Fruit fly (Drosophila melanogaster) whole organism, embryonic: ENCODE measurements around the gene CG10035.

Experiments
- Adf1 ChIP-seq: fragments of 200-800 bp; sonication (Bioruptor generic); IDR thresholded peaks from 2 replicates; pipeline ENCODE4 v1.3.6; 2022; ENCODE audit warnings: missing biosample characterization, missing genetic modification characterization
- Antp ChIP-seq: fragments of 200-800 bp; sonication (Bioruptor generic); optimal IDR thresholded peaks from 3 replicates; lab custom pipeline; 2016; ENCODE audit warnings: missing biosample characterization, missing genetic modification characterization
- BtbVII ChIP-seq: fragments of 200-800 bp; sonication (Bioruptor generic); optimal IDR thresholded peaks from 3 replicates; lab custom pipeline; 2017; ENCODE audit warnings: missing biosample characterization, mild to moderate bottlenecking, missing genetic modification characterization
- CG10431 ChIP-seq: fragments of 200-800 bp; sonication (Bioruptor generic); optimal IDR thresholded peaks from 3 replicates; lab custom pipeline; 2018; ENCODE audit warnings: missing biosample characterization, mild to moderate bottlenecking, missing genetic modification characterization
- CG10959 ChIP-seq: fragments of 200-800 bp; sonication (Bioruptor generic); IDR thresholded peaks from 2 replicates; pipeline ENCODE4 v1.3.6; 2022; ENCODE audit warnings: missing biosample characterization, missing genetic modification characterization
- CG11723 ChIP-seq: fragments of 200-800 bp; sonication (Bioruptor generic); optimal IDR thresholded peaks from 2 replicates; lab custom pipeline; 2017; ENCODE audit warnings: missing biosample characterization, mild to moderate bottlenecking, missing genetic modification characterization
- CG1233 ChIP-seq: fragments of 200-800 bp; sonication (Bioruptor generic); optimal IDR thresholded peaks from 4 replicates; lab custom pipeline; 2018; ENCODE audit warnings: missing biosample characterization, mild to moderate bottlenecking, missing genetic modification characterization
- CG13894 ChIP-seq: fragments of 200-800 bp; sonication (Bioruptor generic); optimal IDR thresholded peaks from 3 replicates; lab custom pipeline; 2018; ENCODE audit warnings: missing biosample characterization, mild to moderate bottlenecking, missing genetic modification characterization, moderate library complexity
- CG15601 ChIP-seq: fragments of 200-800 bp; sonication (Bioruptor generic); optimal IDR thresholded peaks from 3 replicates; lab custom pipeline; 2019; ENCODE audit warnings: missing biosample characterization, mild to moderate bottlenecking, missing genetic modification characterization, moderate library complexity
- CG18262 ChIP-seq: fragments of 200-800 bp; optimal IDR thresholded peaks from 3 replicates; lab custom pipeline; 2019; ENCODE audit warnings: missing biosample characterization, mild to moderate bottlenecking, missing genetic modification characterization, moderate library complexity
- CG18764 ChIP-seq: fragments of 200-800 bp; sonication (Bioruptor generic); optimal IDR thresholded peaks from 3 replicates; lab custom pipeline; 2016; ENCODE audit warnings: missing biosample characterization, missing genetic modification characterization
- CG2129 ChIP-seq: fragments of 200-800 bp; sonication (Bioruptor generic); IDR thresholded peaks from 2 replicates; pipeline ENCODE4 v1.3.6; 2022; ENCODE audit warnings: missing biosample characterization, missing genetic modification characterization; ENCODE audit not compliant: partially characterized antibody
- CG2199 ChIP-seq: fragments of 200-800 bp; sonication (Bioruptor generic); IDR thresholded peaks from 3 replicates; pipeline ENCODE4 v1.3.6; 2022; ENCODE audit warnings: missing biosample characterization, missing genetic modification characterization
- CG2712 ChIP-seq: fragments of 200-800 bp; optimal IDR thresholded peaks from 3 replicates; lab custom pipeline; 2019; ENCODE audit warnings: missing biosample characterization, mild to moderate bottlenecking, missing genetic modification characterization, moderate library complexity
- CG34422 ChIP-seq: fragments of 200-800 bp; sonication (Bioruptor generic); IDR thresholded peaks from 3 replicates; pipeline ENCODE4 v1.3.6; 2022; ENCODE audit warnings: missing biosample characterization, missing genetic modification characterization
- CG3726 ChIP-seq: fragments of 200-800 bp; sonication (Bioruptor generic); IDR thresholded peaks from 3 replicates; pipeline ENCODE4, ENCODE4 v1.3.6; 2022; ENCODE audit warnings: missing biosample characterization, missing genetic modification characterization
- CG3838 ChIP-seq: fragments of 200-800 bp; sonication (Bioruptor generic); optimal IDR thresholded peaks from 3 replicates; lab custom pipeline; 2016; ENCODE audit warnings: missing biosample characterization, missing genetic modification characterization
- CG4328 ChIP-seq: fragments of 200-800 bp; sonication (Bioruptor generic); optimal IDR thresholded peaks from 3 replicates; lab custom pipeline; 2017; ENCODE audit warnings: missing biosample characterization, missing genetic modification reagents, missing genetic modification characterization
- CG4854 ChIP-seq: fragments of 200-800 bp; sonication (Bioruptor generic); optimal IDR thresholded peaks from 2 replicates; lab custom pipeline; 2016; ENCODE audit warnings: missing biosample characterization, missing genetic modification characterization, inconsistent platforms
- CG6272 ChIP-seq: fragments of 200-800 bp; sonication (Bioruptor generic); IDR thresholded peaks from 2 replicates; pipeline ENCODE4 v1.3.6; 2022; ENCODE audit warnings: missing biosample characterization, missing genetic modification characterization
- CG7963 ChIP-seq: fragments of 200-800 bp; sonication (Bioruptor generic); IDR thresholded peaks from 3 replicates; pipeline ENCODE4 v1.3.6; 2022; ENCODE audit warnings: missing biosample characterization, missing genetic modification characterization; ENCODE audit not compliant: partially characterized antibody
- CG9215 ChIP-seq: fragments of 200-800 bp; sonication (Bioruptor generic); IDR thresholded peaks from 2 replicates; pipeline ENCODE4 v1.3.6; 2022; ENCODE audit warnings: missing biosample characterization, missing genetic modification characterization
- CG9932 ChIP-seq: fragments of 200-800 bp; sonication (Bioruptor generic); IDR thresholded peaks from 2 replicates; pipeline ENCODE4 v1.3.6; 2022; ENCODE audit warnings: missing biosample characterization, missing genetic modification characterization
- Dfd ChIP-seq, 2 experiments: fragments of >200 bp; optimal IDR thresholded peaks; 2 replicates each; lab custom pipeline; 2017; ENCODE audit warnings: missing biosample characterization in 2 of 2, missing genetic modification characterization in 2 of 2
- Drgx ChIP-seq: fragments of 200-800 bp; sonication (Bioruptor generic); IDR thresholded peaks from 2 replicates; pipeline ENCODE4 v1.3.6; 2022; ENCODE audit warnings: missing biosample characterization, missing genetic modification characterization
- Ets65A ChIP-seq: fragments of 200-800 bp; sonication (Bioruptor generic); peaks from one replicate; lab custom pipeline; 2016; ENCODE audit warnings: missing biosample characterization, missing genetic modification characterization
- Fer1 ChIP-seq: fragments of 200-800 bp; sonication (Bioruptor generic); optimal IDR thresholded peaks from 2 replicates; lab custom pipeline; 2017; ENCODE audit warnings: missing biosample characterization, mild to moderate bottlenecking, missing genetic modification characterization
- Gug ChIP-seq: fragments of 200-800 bp; sonication (Bioruptor generic); IDR thresholded peaks from 4 replicates; pipeline ENCODE4 v1.3.6; 2022; ENCODE audit warnings: missing biosample characterization, missing genetic modification characterization
- HmgD ChIP-seq: fragments of 200-800 bp; sonication (Bioruptor generic); optimal IDR thresholded peaks from 3 replicates; lab custom pipeline; 2016; ENCODE audit warnings: missing biosample characterization, missing genetic modification characterization
- Lpt ChIP-seq: fragments of >200 bp; optimal IDR thresholded peaks from 2 replicates; lab custom pipeline; 2018; ENCODE audit warnings: missing biosample characterization, missing genetic modification characterization
- Max ChIP-seq: fragments of 200-800 bp; sonication (Bioruptor generic); optimal IDR thresholded peaks from 2 replicates; lab custom pipeline; 2016; ENCODE audit warnings: missing biosample characterization, mild to moderate bottlenecking, missing genetic modification characterization
- Mrtf ChIP-seq: fragments of 200-800 bp; sonication (Bioruptor generic); IDR thresholded peaks from 3 replicates; pipeline ENCODE4 v1.3.6; 2022; ENCODE audit warnings: missing biosample characterization, missing genetic modification characterization
- Rx ChIP-seq: fragments of 200-800 bp; sonication (Bioruptor generic); IDR thresholded peaks from 2 replicates; pipeline ENCODE4 v1.3.6; 2022; ENCODE audit warnings: missing biosample characterization, missing genetic modification characterization
- Spps ChIP-seq: fragments of 200-800 bp; sonication (Bioruptor generic); optimal IDR thresholded peaks from 2 replicates; lab custom pipeline; 2018; ENCODE audit warnings: missing biosample characterization, mild to moderate bottlenecking, missing genetic modification characterization
- Stat92E ChIP-seq, 3 experiments: fragments of >200 bp in 2 of 3; fragments of 200-800 bp in 1 of 3; sonication (Bioruptor generic) in 1 of 3; optimal IDR thresholded peaks; 2 replicates each; lab custom pipeline; 2017 to 2019; ENCODE audit warnings: missing biosample characterization in 3 of 3, missing genetic modification characterization in 3 of 3, mild to moderate bottlenecking in 1 of 3, moderate library complexity in 1 of 3
- chif ChIP-seq, 2 experiments: fragments of 200-800 bp; sonication (Bioruptor generic); optimal IDR thresholded peaks; 3 replicates each; lab custom pipeline; 2016; ENCODE audit warnings: missing biosample characterization in 2 of 2, missing genetic modification characterization in 2 of 2
- chn ChIP-seq: fragments of 200-800 bp; sonication (Bioruptor generic); optimal IDR thresholded peaks from 2 replicates; lab custom pipeline; 2016; ENCODE audit warnings: missing biosample characterization, missing genetic modification characterization
- dm ChIP-seq: fragments of 200-800 bp; sonication (Bioruptor generic); optimal IDR thresholded peaks from 3 replicates; lab custom pipeline; 2016; ENCODE audit warnings: missing biosample characterization, missing genetic modification characterization
- fd3F ChIP-seq: fragments of 200-800 bp; sonication (Bioruptor generic); optimal IDR thresholded peaks from 2 replicates; lab custom pipeline; 2018; ENCODE audit warnings: missing biosample characterization, mild to moderate bottlenecking, missing genetic modification characterization, moderate library complexity
- nau ChIP-seq: fragments of 200-800 bp; sonication (Bioruptor generic); optimal IDR thresholded peaks from 3 replicates; lab custom pipeline; 2017; ENCODE audit warnings: missing biosample characterization, mild to moderate bottlenecking, missing genetic modification characterization, missing genetic modification reagents
- run ChIP-seq: fragments of 200-800 bp; sonication (Bioruptor generic); optimal IDR thresholded peaks from 3 replicates; lab custom pipeline; 2018; ENCODE audit warnings: missing biosample characterization, mild to moderate bottlenecking, missing genetic modification characterization
- seq ChIP-seq: fragments of 200-800 bp; sonication (Bioruptor generic); IDR thresholded peaks from 2 replicates; pipeline ENCODE4 v1.3.6; 2022; ENCODE audit warnings: missing biosample characterization, missing genetic modification characterization
- shn ChIP-seq: fragments of 200-800 bp; sonication (Bioruptor generic); optimal IDR thresholded peaks from 3 replicates; lab custom pipeline; 2016; ENCODE audit warnings: missing biosample characterization, missing genetic modification characterization
- sisA ChIP-seq: fragments of 200-800 bp; sonication (Bioruptor generic); IDR thresholded peaks from 2 replicates; pipeline ENCODE4 v1.3.6; 2022; ENCODE audit warnings: missing biosample characterization, missing genetic modification characterization
- slp2 ChIP-seq: fragments of 200-800 bp; sonication (Bioruptor generic); optimal IDR thresholded peaks from 2 replicates; lab custom pipeline; 2016; ENCODE audit warnings: missing biosample characterization, missing genetic modification characterization
- so ChIP-seq: fragments of 200-800 bp; sonication (Bioruptor generic); IDR thresholded peaks from 3 replicates; pipeline ENCODE4 v1.3.6; 2022; ENCODE audit warnings: missing biosample characterization, missing genetic modification characterization
- tio ChIP-seq: fragments of 200-800 bp; sonication (Bioruptor generic); optimal IDR thresholded peaks from 2 replicates; lab custom pipeline; 2017; ENCODE audit warnings: missing biosample characterization, missing genetic modification characterization, inconsistent platforms
- tll ChIP-seq, 2 experiments: fragments of 200-800 bp in 1 of 2; fragments of >200 bp in 1 of 2; sonication (Bioruptor generic) in 1 of 2; optimal IDR thresholded peaks; 2 replicates each; lab custom pipeline; 2017 to 2019; ENCODE audit warnings: missing biosample characterization in 2 of 2, missing genetic modification characterization in 2 of 2, mild to moderate bottlenecking in 1 of 2, moderate library complexity in 1 of 2
- vnd ChIP-seq: fragments of 200-800 bp; sonication (Bioruptor generic); IDR thresholded peaks from 3 replicates; pipeline ENCODE4 v1.3.6; 2022; ENCODE audit warnings: missing biosample characterization, missing genetic modification characterization; ENCODE audit not compliant: partially characterized antibody
- zf30C ChIP-seq: fragments of 200-800 bp; sonication (Bioruptor generic); optimal IDR thresholded peaks from 3 replicates; lab custom pipeline; 2018; ENCODE audit warnings: missing biosample characterization, mild to moderate bottlenecking, missing genetic modification characterization

Gene CG10035

dm6 chr3R:12425510-12426309 lies 43.2 kb upstream of the CG10035 start, which contains the start of gene Pp1-87B (continued):
- no peak for TF ChIP-seq zf30C
- TF ChIP-seq tio (GFP tag; lab: Kevin White, UChicago), result no peak
- no peak for TF ChIP-seq Antp (GFP tag; lab: Kevin White, UChicago)
- no peak for TF ChIP-seq Lpt (GFP tag; lab: Kevin White, UChicago)
- TF ChIP-seq Ets65A (GFP tag; lab: Kevin White, UChicago), result peak; percentile 89
- peak; percentile 89 for TF ChIP-seq dm
- peak in 1 of 2 experiments; percentile 1 for TF ChIP-seq chif (GFP tag; optimal IDR thresholded peaks at IDR 0.05; lab: Kevin White, UChicago)
- no peak for TF ChIP-seq CG9932 (GFP tag; lab: Robert Waterston, UW)
- no peak for TF ChIP-seq fd3F
- TF ChIP-seq CG2129, result no peak
- no peak for TF ChIP-seq CG10959 (GFP tag; lab: Robert Waterston, UW)
- no peak for TF ChIP-seq CG7963 (GFP tag; lab: Robert Waterston, UW)
- no peak for TF ChIP-seq seq
- TF ChIP-seq HmgD (GFP tag; lab: Kevin White, UChicago), result peak; percentile 40
- TF ChIP-seq Rx, result no peak
- TF ChIP-seq shn (GFP tag; lab: Kevin White, UChicago), result peak; percentile 26
- TF ChIP-seq Gug (GFP tag; lab: Robert Waterston, UW), result no peak
- peak in 1 of 2 experiments; percentile 30 for TF ChIP-seq Dfd (GFP tag; optimal IDR thresholded peaks at IDR 0.05; lab: Kevin White, UChicago)
- peak; percentile 32 for TF ChIP-seq CG4328 (GFP tag; lab: Kevin White, UChicago)
- TF ChIP-seq CG11723 (GFP tag; lab: Kevin White, UChicago), result no peak
- TF ChIP-seq Stat92E (GFP tag; optimal IDR thresholded peaks at IDR 0.05; lab: Kevin White, UChicago), result peak in 1 of 3 experiments; percentile 16
- TF ChIP-seq vnd, result peak; percentile 56; the same call in 2 of the 3 replicates
- peak; percentile 27 for TF ChIP-seq Max (GFP tag; lab: Kevin White, UChicago)
- TF ChIP-seq CG3726 (GFP tag; lab: Robert Waterston, UW), result no peak
- no peak for TF ChIP-seq CG18764 (GFP tag; lab: Kevin White, UChicago)
- TF ChIP-seq run (tag; lab: Kevin White, UChicago), result no peak
- TF ChIP-seq slp2 (GFP tag; lab: Kevin White, UChicago), result no peak
- peak; percentile 14 for TF ChIP-seq Fer1 (GFP tag; lab: Kevin White, UChicago)
- TF ChIP-seq tll (GFP tag; optimal IDR thresholded peaks at IDR 0.05; lab: Kevin White, UChicago), result peak; percentile 40 to 98
- no peak for TF ChIP-seq CG10431 (GFP tag; lab: Kevin White, UChicago)
- peak; percentile 10 for TF ChIP-seq CG2712 (tag; lab: Kevin White, UChicago)
- no peak for TF ChIP-seq CG6272 (GFP tag; lab: Robert Waterston, UW)
- no peak for TF ChIP-seq Spps (tag; lab: Kevin White, UChicago)
- TF ChIP-seq nau (GFP tag; lab: Kevin White, UChicago), result no peak
- 0 out of 2 replicates have a peak, but pooled peaks have one; percentile 13 for TF ChIP-seq CG9215 (GFP tag; lab: Robert Waterston, UW)
- no peak for TF ChIP-seq Mrtf
- TF ChIP-seq CG18262 (tag; lab: Kevin White, UChicago), result peak; percentile 34
- TF ChIP-seq CG13894 (tag; lab: Kevin White, UChicago), result no peak
- no peak for TF ChIP-seq chn (GFP tag; lab: Kevin White, UChicago)
- no peak for TF ChIP-seq CG3838 (GFP tag; lab: Kevin White, UChicago)
- TF ChIP-seq so (GFP tag; lab: Robert Waterston, UW), result no peak
- no peak for TF ChIP-seq Drgx (GFP tag; lab: Robert Waterston, UW)
- no peak for TF ChIP-seq BtbVII (GFP tag; lab: Kevin White, UChicago)
- no peak for TF ChIP-seq CG2199 (GFP tag; lab: Robert Waterston, UW)
- TF ChIP-seq sisA, result no peak
- no peak for TF ChIP-seq CG4854 (GFP tag; lab: Kevin White, UChicago)
- peak; percentile 31; the same call in 1 of the 3 replicates for TF ChIP-seq CG34422 (GFP tag; lab: Robert Waterston, UW)
- no peak for TF ChIP-seq CG1233 (GFP tag; lab: Kevin White, UChicago)
- no peak for TF ChIP-seq CG15601 (tag; lab: Kevin White, UChicago)
- TF ChIP-seq Adf1 (GFP tag; lab: Robert Waterston, UW), result no peak
